Fruit fly (Drosophila melanogaster) whole organism, embryonic: ENCODE measurements around the gene form3.

ENCODE experiments used
- Ada2b ChIP-seq: fragments of 200-800 bp; sonication (Bioruptor generic); IDR thresholded peaks from 2 replicates; pipeline ENCODE4 v1.3.6; 2022; ENCODE audit warnings: missing biosample characterization, missing genetic modification characterization
- Awh ChIP-seq: fragments of 200-800 bp; sonication (Bioruptor generic); IDR thresholded peaks from 2 replicates; pipeline ENCODE4, ENCODE4 v1.3.6; 2022; ENCODE audit warnings: missing biosample characterization, missing genetic modification characterization
- CG10431 ChIP-seq: fragments of 200-800 bp; sonication (Bioruptor generic); optimal IDR thresholded peaks from 3 replicates; lab custom pipeline; 2018; ENCODE audit warnings: missing biosample characterization, mild to moderate bottlenecking, missing genetic modification characterization
- CG10543 ChIP-seq: fragments of 200-800 bp; sonication (Bioruptor generic); optimal IDR thresholded peaks from 3 replicates; lab custom pipeline; 2017; ENCODE audit warnings: missing biosample characterization, mild to moderate bottlenecking, missing genetic modification characterization, moderate library complexity
- CG10654 ChIP-seq: fragments of 200-800 bp; sonication (Bioruptor generic); optimal IDR thresholded peaks from 2 replicates; lab custom pipeline; 2016; ENCODE audit warnings: missing biosample characterization, missing genetic modification characterization
- CG12071 ChIP-seq: fragments of 200-800 bp; sonication (Bioruptor generic); optimal IDR thresholded peaks from 3 replicates; lab custom pipeline; 2018; ENCODE audit warnings: missing biosample characterization, mild to moderate bottlenecking, missing genetic modification characterization
- CG14014 ChIP-seq: fragments of 200-800 bp; sonication (Bioruptor generic); IDR thresholded peaks from 2 replicates; pipeline ENCODE4 v1.3.6; 2022; ENCODE audit warnings: missing biosample characterization, missing genetic modification characterization
- CG14710 ChIP-seq: fragments of 200-800 bp; sonication (Bioruptor generic); optimal IDR thresholded peaks from 3 replicates; lab custom pipeline; 2019; ENCODE audit warnings: missing biosample characterization, mild to moderate bottlenecking, missing genetic modification characterization, moderate library complexity
- CG15011 ChIP-seq: fragments of 200-800 bp; sonication (Bioruptor generic); optimal IDR thresholded peaks from 3 replicates; lab custom pipeline; 2018; ENCODE audit warnings: missing biosample characterization, mild to moderate bottlenecking, missing genetic modification characterization
- CG1832 ChIP-seq: fragments of 200-800 bp; sonication (Bioruptor generic); optimal IDR thresholded peaks from 2 replicates; lab custom pipeline; 2017; ENCODE audit warnings: missing biosample characterization, mild to moderate bottlenecking, missing genetic modification characterization, inconsistent platforms
- CG18476 ChIP-seq: fragments of 200-800 bp; sonication (Bioruptor generic); optimal IDR thresholded peaks from 2 replicates; lab custom pipeline; 2016; ENCODE audit warnings: missing biosample characterization, mild to moderate bottlenecking, missing genetic modification characterization
- CG2712 ChIP-seq: fragments of 200-800 bp; optimal IDR thresholded peaks from 3 replicates; lab custom pipeline; 2019; ENCODE audit warnings: missing biosample characterization, mild to moderate bottlenecking, missing genetic modification characterization, moderate library complexity
- CG30020 ChIP-seq: fragments of 200-800 bp; optimal IDR thresholded peaks from 2 replicates; lab custom pipeline; 2019; ENCODE audit warnings: missing biosample characterization, mild to moderate bottlenecking, missing genetic modification characterization, moderate library complexity
- CG30431 ChIP-seq: fragments of 200-800 bp; sonication (Bioruptor generic); optimal IDR thresholded peaks from 2 replicates; lab custom pipeline; 2017; ENCODE audit warnings: missing biosample characterization, missing genetic modification characterization
- CG3065 ChIP-seq: fragments of 200-800 bp; sonication (Bioruptor generic); optimal IDR thresholded peaks from 2 replicates; lab custom pipeline; 2016; ENCODE audit warnings: missing biosample characterization, missing genetic modification characterization
- CG3163 ChIP-seq: fragments of 200-800 bp; sonication (Bioruptor generic); optimal IDR thresholded peaks from 3 replicates; lab custom pipeline; 2016; ENCODE audit warnings: missing biosample characterization, missing genetic modification characterization
- CG43689 ChIP-seq: fragments of 200-800 bp; sonication (Bioruptor generic); IDR thresholded peaks from 2 replicates; pipeline ENCODE4 v1.3.6; 2022; ENCODE audit warnings: missing biosample characterization, missing genetic modification characterization
- CG6813 ChIP-seq: fragments of 200-800 bp; sonication (Bioruptor generic); optimal IDR thresholded peaks from 2 replicates; lab custom pipeline; 2017; ENCODE audit warnings: missing biosample characterization, missing genetic modification characterization, mild to moderate bottlenecking, moderate library complexity, missing genetic modification reagents
- CG7271 ChIP-seq: fragments of 200-800 bp; sonication (Bioruptor generic); optimal IDR thresholded peaks from 2 replicates; lab custom pipeline; 2018; ENCODE audit warnings: missing biosample characterization, mild to moderate bottlenecking, missing genetic modification characterization, moderate library complexity
- CG9215 ChIP-seq: fragments of 200-800 bp; sonication (Bioruptor generic); IDR thresholded peaks from 2 replicates; pipeline ENCODE4 v1.3.6; 2022; ENCODE audit warnings: missing biosample characterization, missing genetic modification characterization
- Dref ChIP-seq: fragments of 200-800 bp; sonication (Bioruptor generic); IDR thresholded peaks from 2 replicates; pipeline ENCODE4 v1.3.6; 2022; ENCODE audit warnings: missing biosample characterization, missing genetic modification characterization
- E2f1 ChIP-seq: fragments of 200-800 bp; sonication (Bioruptor generic); IDR thresholded peaks from 2 replicates; pipeline ENCODE4 v1.3.6; 2022; ENCODE audit warnings: missing biosample characterization, missing genetic modification characterization
- Eip74EF ChIP-seq, 2 experiments: fragments of 200-800 bp in 1 of 2; fragments of >200 bp in 1 of 2; sonication (Bioruptor generic) in 1 of 2; optimal IDR thresholded peaks; 2 replicates each; lab custom pipeline; 2017 to 2019; ENCODE audit warnings: missing biosample characterization in 2 of 2, missing genetic modification characterization in 2 of 2, mild to moderate bottlenecking in 1 of 2, moderate library complexity in 1 of 2
- Elba2 ChIP-seq: fragments of 200-800 bp; sonication (Bioruptor generic); optimal IDR thresholded peaks from 3 replicates; lab custom pipeline; 2016; ENCODE audit warnings: missing biosample characterization, missing genetic modification characterization
- Fer1 ChIP-seq: fragments of 200-800 bp; sonication (Bioruptor generic); optimal IDR thresholded peaks from 2 replicates; lab custom pipeline; 2017; ENCODE audit warnings: missing biosample characterization, mild to moderate bottlenecking, missing genetic modification characterization
- H15 ChIP-seq: fragments of 200-800 bp; sonication (Bioruptor generic); IDR thresholded peaks from 3 replicates; pipeline ENCODE4 v1.3.6; 2022; ENCODE audit warnings: missing biosample characterization, missing genetic modification characterization
- HLH3B ChIP-seq: fragments of 200-800 bp; sonication (Bioruptor generic); IDR thresholded peaks from 2 replicates; pipeline ENCODE4 v1.3.6; 2022; ENCODE audit warnings: missing biosample characterization, missing genetic modification characterization
- Hey ChIP-seq: fragments of 200-800 bp; sonication (Bioruptor generic); optimal IDR thresholded peaks from 3 replicates; lab custom pipeline; 2018; ENCODE audit warnings: missing biosample characterization, mild to moderate bottlenecking, missing genetic modification characterization
- Med ChIP-seq: fragments of 200-800 bp; sonication (Bioruptor generic); peaks from one replicate; lab custom pipeline; 2016; ENCODE audit warnings: missing biosample characterization, missing genetic modification characterization, mild to moderate bottlenecking, inconsistent platforms, moderate library complexity
- NC2α ChIP-seq: fragments of 200-800 bp; sonication (Bioruptor generic); optimal IDR thresholded peaks from 2 replicates; lab custom pipeline; 2016; ENCODE audit warnings: missing biosample characterization, missing genetic modification characterization
- Sin3A ChIP-seq: fragments of >200 bp; optimal IDR thresholded peaks from 2 replicates; lab custom pipeline; 2018
- Sry-δ ChIP-seq: fragments of 200-800 bp; sonication (Bioruptor generic); optimal IDR thresholded peaks from 2 replicates; lab custom pipeline; 2016; ENCODE audit warnings: missing biosample characterization, missing genetic modification characterization
- Trl ChIP-seq, 3 experiments: fragments of >200 bp in 2 of 3; fragments of 200-800 bp in 1 of 3; sonication (Bioruptor generic) in 1 of 3; optimal IDR thresholded peaks; 2 replicates in 1 of 3; 3 replicates in 2 of 3; lab custom pipeline; 2016 to 2017; ENCODE audit warnings: missing biosample characterization in 1 of 3, missing genetic modification characterization in 1 of 3
- ap ChIP-seq: fragments of 200-800 bp; sonication (Bioruptor generic); IDR thresholded peaks from 2 replicates; pipeline ENCODE4 v1.3.6; 2022; ENCODE audit warnings: missing biosample characterization, missing genetic modification characterization
- ato ChIP-seq: fragments of 200-800 bp; sonication (Bioruptor generic); IDR thresholded peaks from 2 replicates; pipeline ENCODE4 v1.3.6; 2022; ENCODE audit warnings: missing biosample characterization, missing genetic modification characterization; ENCODE audit not compliant: partially characterized antibody
- chinmo ChIP-seq: fragments of 200-800 bp; sonication (Bioruptor generic); IDR thresholded peaks from 4 replicates; pipeline ENCODE4 v1.3.6; 2022; ENCODE audit warnings: missing biosample characterization, missing genetic modification characterization; ENCODE audit not compliant: partially characterized antibody
- chn ChIP-seq: fragments of 200-800 bp; sonication (Bioruptor generic); optimal IDR thresholded peaks from 2 replicates; lab custom pipeline; 2016; ENCODE audit warnings: missing biosample characterization, missing genetic modification characterization
- exex ChIP-seq: fragments of 200-800 bp; sonication (Bioruptor generic); optimal IDR thresholded peaks from 4 replicates; lab custom pipeline; 2018; ENCODE audit warnings: missing biosample characterization, mild to moderate bottlenecking, missing genetic modification characterization, moderate library complexity
- gsb-n ChIP-seq: fragments of 200-800 bp; sonication (Bioruptor generic); optimal IDR thresholded peaks from 3 replicates; lab custom pipeline; 2018; ENCODE audit warnings: missing biosample characterization, mild to moderate bottlenecking, missing genetic modification characterization
- hb ChIP-seq: fragments of 200-800 bp; sonication (Bioruptor generic); IDR thresholded peaks from 3 replicates; pipeline ENCODE4 v1.3.6; 2022; ENCODE audit warnings: missing biosample characterization, missing genetic modification characterization; ENCODE audit not compliant: partially characterized antibody
- hkb ChIP-seq, 2 experiments: fragments of 200-800 bp in 1 of 2; fragments of >200 bp in 1 of 2; sonication (Bioruptor generic) in 1 of 2; IDR thresholded peaks in 1 of 2; optimal IDR thresholded peaks in 1 of 2; 2 replicates each; pipeline versions ENCODE4 v1.3.6 to Lab custom; 2017 to 2022; ENCODE audit warnings: missing biosample characterization in 1 of 2, missing genetic modification characterization in 1 of 2
- jing ChIP-seq: fragments of 200-800 bp; sonication (Bioruptor generic); optimal IDR thresholded peaks from 2 replicates; lab custom pipeline; 2018; ENCODE audit warnings: missing biosample characterization, mild to moderate bottlenecking, missing genetic modification characterization
- lbe ChIP-seq: fragments of 200-800 bp; sonication (Bioruptor generic); optimal IDR thresholded peaks from 2 replicates; lab custom pipeline; 2016; ENCODE audit warnings: missing biosample characterization, mild to moderate bottlenecking, missing genetic modification characterization
- slp2 ChIP-seq: fragments of 200-800 bp; sonication (Bioruptor generic); optimal IDR thresholded peaks from 2 replicates; lab custom pipeline; 2016; ENCODE audit warnings: missing biosample characterization, missing genetic modification characterization
- ssp ChIP-seq: fragments of 200-800 bp; sonication (Bioruptor generic); IDR thresholded peaks from 2 replicates; pipeline ENCODE4 v1.3.6; 2022; ENCODE audit warnings: missing biosample characterization, missing genetic modification characterization
- tna ChIP-seq: fragments of 200-800 bp; sonication (Bioruptor generic); IDR thresholded peaks from 2 replicates; pipeline ENCODE4 v1.3.6; 2022; ENCODE audit warnings: missing biosample characterization, missing genetic modification characterization; ENCODE audit not compliant: partially characterized antibody
- trh ChIP-seq: fragments of 200-800 bp; sonication (Bioruptor generic); optimal IDR thresholded peaks from 2 replicates; lab custom pipeline; 2016; ENCODE audit warnings: missing biosample characterization, missing genetic modification characterization
- unc-4 ChIP-seq: fragments of 200-800 bp; sonication (Bioruptor generic); IDR thresholded peaks from 2 replicates; pipeline ENCODE4 v1.3.6; 2022; ENCODE audit warnings: missing biosample characterization, missing genetic modification characterization; ENCODE audit not compliant: partially characterized antibody
- vfl ChIP-seq: fragments of 200-800 bp; sonication (Bioruptor generic); optimal IDR thresholded peaks from 2 replicates; lab custom pipeline; 2016; ENCODE audit warnings: missing biosample characterization, missing genetic modification characterization
- vvl ChIP-seq: fragments of 200-800 bp; sonication (Bioruptor generic); IDR thresholded peaks from 2 replicates; pipeline ENCODE4 v1.3.6; 2022; ENCODE audit warnings: missing biosample characterization, missing genetic modification characterization

Gene form3

dm6 chr3L:7086558-7087059 lies 8.0 kb upstream of the form3 start, which contains the start of gene Cpr65Ea (continued):
- TF ChIP-seq hkb (optimal IDR thresholded peaks at IDR 0.05; lab: Kevin White, UChicago): no peak
- TF ChIP-seq hkb (GFP tag; IDR thresholded peaks at IDR 0.05; lab: Robert Waterston, UW): peak; percentile 21; the same call in 1 of the 2 replicates
- TF ChIP-seq ato (GFP tag; lab: Robert Waterston, UW): no peak
- no peak for TF ChIP-seq lbe (GFP tag; lab: Kevin White, UChicago)
- no peak for TF ChIP-seq Sin3A (lab: Kevin White, UChicago)
- TF ChIP-seq NC2α (GFP tag; lab: Kevin White, UChicago): no peak
- no peak for TF ChIP-seq ap (GFP tag; lab: Robert Waterston, UW)
- no peak for TF ChIP-seq CG15011
- no peak for TF ChIP-seq Awh (GFP tag; lab: Robert Waterston, UW)
- no peak for TF ChIP-seq CG12071 (GFP tag; lab: Kevin White, UChicago)
- TF ChIP-seq Hey: no peak
- no peak for TF ChIP-seq ssp (GFP tag; lab: Robert Waterston, UW)
- no peak for TF ChIP-seq CG43689 (GFP tag; lab: Robert Waterston, UW)
- no peak for TF ChIP-seq CG14014 (GFP tag; lab: Robert Waterston, UW)
- TF ChIP-seq Elba2 (GFP tag; lab: Kevin White, UChicago): no peak
- no peak for TF ChIP-seq CG10654 (GFP tag; lab: Kevin White, UChicago)
- peak; percentile 25 for TF ChIP-seq CG2712 (tag; lab: Kevin White, UChicago)
- TF ChIP-seq CG10543 (GFP tag; lab: Kevin White, UChicago): no peak
- no peak for TF ChIP-seq Med (GFP tag; lab: Kevin White, UChicago)
- no peak for TF ChIP-seq jing (GFP tag; lab: Kevin White, UChicago)
- no peak for TF ChIP-seq CG10431 (GFP tag; lab: Kevin White, UChicago)
- no peak for TF ChIP-seq CG6813
- TF ChIP-seq Ada2b (GFP tag; lab: Robert Waterston, UW): 0 out of 2 replicates have a peak, but pooled peaks have one; percentile 12
- TF ChIP-seq CG7271 (tag; lab: Kevin White, UChicago): no peak
- TF ChIP-seq H15 (GFP tag; lab: Robert Waterston, UW): no peak
- TF ChIP-seq chinmo (GFP tag; lab: Robert Waterston, UW): no peak
- TF ChIP-seq vfl: no peak
- TF ChIP-seq trh: no peak
- TF ChIP-seq vvl (GFP tag; lab: Robert Waterston, UW): no peak
- no peak for TF ChIP-seq chn (GFP tag; lab: Kevin White, UChicago)
- TF ChIP-seq hb (GFP tag; lab: Robert Waterston, UW): no peak
- TF ChIP-seq CG3163: no peak
- TF ChIP-seq E2f1 (GFP tag; lab: Robert Waterston, UW): peak; percentile 20; the same call in 1 of the 2 replicates
- TF ChIP-seq CG18476 (GFP tag; lab: Kevin White, UChicago): no peak
- no peak for TF ChIP-seq CG30431 (GFP tag; lab: Kevin White, UChicago)
- peak; percentile 53 for TF ChIP-seq HLH3B
- no peak for TF ChIP-seq Dref
- no peak for TF ChIP-seq Sry-δ (GFP tag; lab: Kevin White, UChicago)
- no peak for TF ChIP-seq CG14710 (tag; lab: Kevin White, UChicago)
- no peak for TF ChIP-seq tna (GFP tag; lab: Robert Waterston, UW)
- no peak for TF ChIP-seq Trl (optimal IDR thresholded peaks at IDR 0.05; lab: Kevin White, UChicago)
- no peak for TF ChIP-seq Trl (GFP tag; optimal IDR thresholded peaks at IDR 0.05; lab: Kevin White, UChicago)
- no peak for TF ChIP-seq slp2 (GFP tag; lab: Kevin White, UChicago)
- TF ChIP-seq CG3065 (GFP tag; lab: Kevin White, UChicago): no peak
- TF ChIP-seq CG1832: no peak
- TF ChIP-seq CG30020 (tag; lab: Kevin White, UChicago): no peak
- TF ChIP-seq gsb-n (tag; lab: Kevin White, UChicago): no peak
- TF ChIP-seq unc-4: no peak
- TF ChIP-seq Eip74EF (GFP tag; optimal IDR thresholded peaks at IDR 0.05; lab: Kevin White, UChicago): peak in 1 of 2 experiments; percentile 11
- TF ChIP-seq exex (tag; lab: Kevin White, UChicago): no peak
- TF ChIP-seq CG9215 (GFP tag; lab: Robert Waterston, UW): no peak
- no peak for TF ChIP-seq Fer1
